Fruit fly (Drosophila melanogaster): Measurements from ENCODE around the gene salr.

DNA sequence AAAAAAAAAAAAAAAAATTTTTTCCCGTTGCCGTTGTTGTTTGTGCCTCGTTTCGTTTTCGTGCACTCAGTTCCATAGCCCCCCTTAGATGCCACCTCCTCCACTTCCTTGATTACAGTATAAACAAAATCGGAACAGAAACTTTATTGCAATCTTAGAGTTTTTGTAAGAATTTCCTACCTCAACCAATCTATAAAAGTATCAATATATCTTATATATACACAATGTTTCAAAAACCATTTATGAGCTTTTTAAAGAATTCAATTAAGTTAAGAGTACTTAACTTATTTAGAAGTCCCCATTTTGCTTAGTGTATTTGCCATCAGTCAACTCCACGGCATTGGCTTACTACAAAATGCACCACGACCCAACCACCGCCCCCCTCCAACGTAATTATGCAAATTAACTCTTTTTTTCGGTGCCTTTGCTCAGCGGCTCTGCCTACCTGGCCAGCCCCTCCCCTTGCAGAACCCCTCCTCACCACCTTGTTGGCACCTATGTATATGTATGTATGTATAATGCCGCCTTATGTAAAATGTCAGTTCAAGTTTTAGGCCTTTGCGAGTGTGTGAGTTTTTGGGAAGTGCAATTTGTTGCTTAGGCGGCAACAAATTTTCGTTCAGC, 40.9 kb upstream of the salr start:
- TF ChIP-seq Sin3A (optimal IDR thresholded peaks at IDR 0.05) = no peak
- TF ChIP-seq ttk (optimal IDR thresholded peaks at IDR 0.05) = no peak
- TF ChIP-seq Myc (optimal IDR thresholded peaks at IDR 0.05) = no peak
- no peak for TF ChIP-seq psq (optimal IDR thresholded peaks at IDR 0.05)

All from Kc167 (cell line).